Fruit fly (Drosophila melanogaster): ENCODE measurements around the gene CG16717.

Gene CG16717

DNA sequence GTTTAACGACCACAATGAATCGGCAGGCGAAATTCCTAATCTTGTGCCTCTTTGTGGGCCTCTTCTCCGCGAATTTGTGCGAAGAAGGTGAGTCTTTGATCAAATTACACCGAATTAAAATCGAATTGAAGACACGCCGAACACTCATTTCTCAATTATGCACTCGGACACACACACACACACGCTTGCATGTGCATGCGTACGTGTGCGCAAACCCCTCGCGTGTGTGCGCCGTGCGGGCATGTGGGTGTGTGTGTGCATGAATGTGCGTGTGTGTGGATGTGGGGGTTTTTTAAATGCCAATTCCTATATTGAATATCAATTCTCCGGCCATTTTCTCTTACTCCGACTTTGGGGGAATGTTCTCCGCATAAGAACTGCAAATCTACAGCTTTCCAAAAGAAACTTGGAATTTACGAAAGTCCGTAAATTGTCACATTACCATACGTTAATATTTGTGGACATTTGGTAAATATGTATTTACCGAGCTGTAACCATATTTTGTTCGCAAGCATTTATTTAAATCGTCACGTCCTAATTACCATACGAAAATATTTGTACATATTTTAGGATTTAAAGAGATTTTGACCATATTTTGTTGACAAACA lies 35.6 kb downstream of the CG16717 start:
- TF ChIP-seq CG5204 (GFP tag; optimal IDR thresholded peaks at IDR 0.05), result no peak
- TF ChIP-seq tj (GFP tag; optimal IDR thresholded peaks at IDR 0.05), result peak; percentile 77
- no peak for TF ChIP-seq bab1 (GFP tag; optimal IDR thresholded peaks at IDR 0.05)
- no peak for TF ChIP-seq Clk (GFP tag; optimal IDR thresholded peaks at IDR 0.05)
- peak; percentile 87 for TF ChIP-seq cic (GFP tag; optimal IDR thresholded peaks at IDR 0.05)
- no peak for TF ChIP-seq cnc (optimal IDR thresholded peaks at IDR 0.05)
- peak; percentile 92 for TF ChIP-seq kay (GFP tag; ENCODE audit: borderline replicate concordance)
- TF ChIP-seq Mnt (GFP tag; optimal IDR thresholded peaks at IDR 0.05), result peak; percentile 81

DNA sequence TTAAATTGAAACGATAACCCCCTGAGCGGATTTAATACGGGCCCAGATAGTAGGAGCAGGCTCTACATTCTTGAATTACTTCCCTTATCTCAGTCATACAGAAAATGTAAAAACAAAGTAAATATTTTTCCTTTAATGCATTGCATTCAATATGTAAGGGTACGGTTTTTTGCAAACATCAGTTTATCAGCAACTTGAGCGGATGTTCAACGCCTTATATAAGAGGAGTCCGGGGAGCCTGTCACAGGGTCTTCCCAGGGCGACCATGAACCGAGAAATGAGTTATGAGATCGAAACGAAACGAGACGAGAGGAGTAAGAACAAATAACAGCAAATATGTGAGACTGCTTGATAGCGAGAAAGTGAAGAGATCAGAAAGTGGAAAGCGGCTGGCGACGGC lies 37.6 kb downstream of the CG16717 start:
- TF ChIP-seq Crg-1 (GFP tag; optimal IDR thresholded peaks at IDR 0.05) (no peak), cic (GFP tag; optimal IDR thresholded peaks at IDR 0.05) (peak; percentile 44)

DNA sequence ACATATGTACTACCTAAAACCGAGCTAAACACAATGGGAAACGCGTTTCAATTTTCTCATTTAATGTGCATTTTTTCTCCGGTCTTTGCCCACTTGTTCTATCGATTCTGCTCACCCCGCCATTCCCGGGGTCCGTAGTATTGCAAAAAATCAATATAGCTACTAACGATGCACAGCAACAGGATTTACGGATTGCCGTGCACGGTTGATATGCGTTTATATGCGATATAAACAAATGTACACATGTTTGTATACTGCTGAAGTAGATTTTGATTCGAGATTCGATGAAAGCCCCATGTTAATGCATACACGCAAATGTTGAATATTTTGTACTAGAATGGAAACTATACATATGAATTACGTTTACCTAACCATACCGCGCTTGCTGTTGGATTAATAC lies 38.1 kb downstream of the CG16717 start:
- TF ChIP-seq CG33017 (tag; optimal IDR thresholded peaks at IDR 0.05) (no peak), tj (GFP tag; optimal IDR thresholded peaks at IDR 0.05) (no peak), CG1620 (GFP tag; optimal IDR thresholded peaks at IDR 0.05) (no peak), Hr96 (GFP tag; optimal IDR thresholded peaks at IDR 0.05) (no peak), cic (GFP tag; optimal IDR thresholded peaks at IDR 0.05) (peak; percentile 66), cnc (optimal IDR thresholded peaks at IDR 0.05) (no peak)

DNA sequence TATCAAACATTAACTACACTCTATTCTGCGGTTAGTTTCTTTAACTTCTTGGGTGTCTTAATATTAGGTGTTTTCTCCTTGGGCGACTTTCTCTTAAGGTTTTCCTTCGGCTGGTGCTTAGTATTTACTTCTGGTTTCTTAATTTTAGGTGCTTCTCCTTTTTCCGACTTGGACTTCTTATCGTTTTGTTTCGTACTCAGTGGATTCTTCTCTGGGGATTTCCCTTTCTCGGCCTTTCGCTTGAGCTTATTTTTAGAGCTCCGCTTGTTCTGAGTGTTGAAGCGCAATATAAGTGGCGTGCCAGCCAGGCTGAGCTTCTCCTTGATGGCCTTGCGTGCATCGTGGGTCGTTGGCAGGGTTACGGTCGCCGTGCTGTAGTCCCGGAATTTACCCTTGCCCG lies 38.8 kb downstream of the CG16717 start:
- TF ChIP-seq ovo (GFP tag; optimal IDR thresholded peaks at IDR 0.05), result no peak
- no peak for TF ChIP-seq Crg-1 (GFP tag; optimal IDR thresholded peaks at IDR 0.05)
- no peak for TF ChIP-seq CG14711 (tag; optimal IDR thresholded peaks at IDR 0.05)
- no peak for TF ChIP-seq Clk (GFP tag; optimal IDR thresholded peaks at IDR 0.05)
- TF ChIP-seq pad (GFP tag; optimal IDR thresholded peaks at IDR 0.05), result no peak
- TF ChIP-seq cnc (optimal IDR thresholded peaks at IDR 0.05), result no peak
- TF ChIP-seq CG5204 (GFP tag; optimal IDR thresholded peaks at IDR 0.05), result no peak
- no peak for TF ChIP-seq CG12768 (GFP tag; optimal IDR thresholded peaks at IDR 0.05)
- TF ChIP-seq kay (GFP tag; ENCODE audit: borderline replicate concordance), result no peak
- no peak for TF ChIP-seq toe (GFP tag; optimal IDR thresholded peaks at IDR 0.05)
- TF ChIP-seq cic (GFP tag; optimal IDR thresholded peaks at IDR 0.05), result no peak
- TF ChIP-seq bab1 (GFP tag; optimal IDR thresholded peaks at IDR 0.05), result no peak
- TF ChIP-seq Mnt (GFP tag; optimal IDR thresholded peaks at IDR 0.05), result no peak
- TF ChIP-seq CG7101 (tag; optimal IDR thresholded peaks at IDR 0.05), result no peak
- no peak for TF ChIP-seq CG11617 (GFP tag; optimal IDR thresholded peaks at IDR 0.05)
- TF ChIP-seq tj (GFP tag; optimal IDR thresholded peaks at IDR 0.05), result no peak
- no peak for TF ChIP-seq CG1620 (GFP tag; optimal IDR thresholded peaks at IDR 0.05)

DNA sequence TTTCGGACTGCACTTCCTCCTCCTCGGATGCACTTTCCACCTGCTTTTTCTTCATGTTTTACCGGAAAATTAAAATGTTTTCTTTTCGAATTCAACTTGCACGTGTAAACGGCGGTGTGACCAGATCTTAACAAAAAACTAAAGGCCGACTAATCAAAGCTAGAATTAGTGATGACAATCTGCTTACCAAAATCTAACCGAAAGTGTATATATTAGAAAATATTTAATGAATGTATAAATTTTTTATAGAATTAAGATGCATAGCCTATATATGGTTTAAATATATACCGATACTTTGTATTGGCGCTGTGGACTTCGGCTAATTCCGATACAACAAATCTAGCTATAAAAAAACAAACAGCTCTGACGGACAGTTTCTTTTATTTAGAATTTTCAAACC lies 39.9 kb downstream of the CG16717 start, which contains the start of the genes CG18178 and CG14174:
CG18178 (minus strand) TSS at position 216 of the 400 bp plus-strand sequence.
CG14174 (plus strand) TSS at position 400 of the 400 bp plus-strand sequence.
- TF ChIP-seq CG7045 (GFP tag; optimal IDR thresholded peaks at IDR 0.05), result peak; percentile 56
- TF ChIP-seq Mnt (GFP tag; optimal IDR thresholded peaks at IDR 0.05), result peak; percentile 96
- TF ChIP-seq Hr96 (GFP tag; optimal IDR thresholded peaks at IDR 0.05), result no peak
- TF ChIP-seq CG7101 (tag; optimal IDR thresholded peaks at IDR 0.05), result peak; percentile 74
- no peak for TF ChIP-seq CG5204 (GFP tag; optimal IDR thresholded peaks at IDR 0.05)
- TF ChIP-seq CG33017 (tag; optimal IDR thresholded peaks at IDR 0.05), result peak; percentile 58
- peak; percentile 44 for TF ChIP-seq pad (GFP tag; optimal IDR thresholded peaks at IDR 0.05)
- peak; percentile 75 for TF ChIP-seq CG14711 (tag; optimal IDR thresholded peaks at IDR 0.05)
- peak; percentile 33 for TF ChIP-seq ovo (GFP tag; optimal IDR thresholded peaks at IDR 0.05)
- TF ChIP-seq CG1620 (GFP tag; optimal IDR thresholded peaks at IDR 0.05), result no peak
- peak; percentile 68 for TF ChIP-seq CG12768 (GFP tag; optimal IDR thresholded peaks at IDR 0.05)
- TF ChIP-seq kay (GFP tag; ENCODE audit: borderline replicate concordance), result no peak
- TF ChIP-seq cnc (optimal IDR thresholded peaks at IDR 0.05), result no peak
- TF ChIP-seq CG11617 (GFP tag; optimal IDR thresholded peaks at IDR 0.05), result peak; percentile 74
- TF ChIP-seq cic (GFP tag; optimal IDR thresholded peaks at IDR 0.05), result no peak
- TF ChIP-seq Clk (GFP tag; optimal IDR thresholded peaks at IDR 0.05), result no peak
- TF ChIP-seq bab1 (GFP tag; optimal IDR thresholded peaks at IDR 0.05), result peak; percentile 63
- TF ChIP-seq Crg-1 (GFP tag; optimal IDR thresholded peaks at IDR 0.05), result peak; percentile 2
- TF ChIP-seq toe (GFP tag; optimal IDR thresholded peaks at IDR 0.05), result peak; percentile 28
- TF ChIP-seq tj (GFP tag; optimal IDR thresholded peaks at IDR 0.05), result peak; percentile 60

DNA sequence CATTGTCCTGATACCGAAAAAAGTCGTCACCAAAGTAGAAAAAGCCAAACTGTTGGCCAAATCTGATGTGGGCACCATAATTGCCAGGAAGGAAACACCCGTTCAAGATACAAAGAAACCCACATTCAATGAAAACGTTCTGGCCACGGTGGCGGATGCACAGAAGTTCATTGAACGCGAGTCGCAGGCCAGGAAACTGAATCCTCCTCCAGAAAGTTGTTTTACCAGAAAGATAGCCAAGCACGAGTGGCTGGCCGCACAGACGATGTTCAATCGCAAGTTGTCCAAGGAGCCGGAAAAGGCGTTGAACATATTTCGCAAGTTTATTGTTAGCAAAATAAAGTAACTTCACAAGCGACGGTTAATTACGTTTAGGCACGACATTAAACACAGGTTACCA lies 41.1 kb downstream of the CG16717 start:
- TF ChIP-seq Clk (GFP tag; optimal IDR thresholded peaks at IDR 0.05) (no peak), tj (GFP tag; optimal IDR thresholded peaks at IDR 0.05) (no peak), CG14711 (tag; optimal IDR thresholded peaks at IDR 0.05) (no peak), pad (GFP tag; optimal IDR thresholded peaks at IDR 0.05) (no peak), bab1 (GFP tag; optimal IDR thresholded peaks at IDR 0.05) (no peak), Hr96 (GFP tag; optimal IDR thresholded peaks at IDR 0.05) (no peak), CG33017 (tag; optimal IDR thresholded peaks at IDR 0.05) (no peak), Crg-1 (GFP tag; optimal IDR thresholded peaks at IDR 0.05) (no peak), CG1620 (GFP tag; optimal IDR thresholded peaks at IDR 0.05) (no peak), CG7045 (GFP tag; optimal IDR thresholded peaks at IDR 0.05) (no peak), ovo (GFP tag; optimal IDR thresholded peaks at IDR 0.05) (no peak), CG7101 (tag; optimal IDR thresholded peaks at IDR 0.05) (no peak), cnc (optimal IDR thresholded peaks at IDR 0.05) (no peak), Mnt (GFP tag; optimal IDR thresholded peaks at IDR 0.05) (no peak), CG11617 (GFP tag; optimal IDR thresholded peaks at IDR 0.05) (no peak), CG12768 (GFP tag; optimal IDR thresholded peaks at IDR 0.05) (no peak), cic (GFP tag; optimal IDR thresholded peaks at IDR 0.05) (no peak), toe (GFP tag; optimal IDR thresholded peaks at IDR 0.05) (no peak), CG5204 (GFP tag; optimal IDR thresholded peaks at IDR 0.05) (no peak), kay (GFP tag; ENCODE audit: borderline replicate concordance) (no peak)

Measured in whole organism, adult.